Worm (Caenorhabditis elegans) whole organism, mixed stage, embryonic: Measurements from ENCODE around the gene dnc-2.

Experiments used
- M03D4.4 ChIP-seq: sonication (generic microtip); optimal IDR thresholded peaks from 2 replicates; lab custom pipeline; 2017; ENCODE audit warnings: mild to moderate bottlenecking, missing genetic modification characterization, missing compliant biosample characterization
- bed-3 ChIP-seq: fragments of 200-800 bp; sonication (Bioruptor generic); optimal IDR thresholded peaks from 3 replicates; lab custom pipeline; 2018; ENCODE audit warnings: mild to moderate bottlenecking, missing genetic modification characterization, moderate library complexity, missing compliant biosample characterization
- blmp-1 ChIP-seq: fragments of 150-350 bp; optimal IDR thresholded peaks from 2 replicates; lab custom pipeline; 2014; ENCODE audit warnings: missing biosample characterization, missing genetic modification characterization
- ceh-39 ChIP-seq: fragments of 150-350 bp; optimal IDR thresholded peaks from 2 replicates; lab custom pipeline; 2014; ENCODE audit warnings: missing biosample characterization, missing genetic modification characterization
- ceh-43 ChIP-seq: fragments of 200-800 bp; sonication (Bioruptor generic); optimal IDR thresholded peaks from 2 replicates; lab custom pipeline; 2018; ENCODE audit warnings: mild to moderate bottlenecking, missing genetic modification characterization, moderate library complexity, missing compliant biosample characterization
- ceh-83 ChIP-seq: fragments of 200-800 bp; sonication (Bioruptor generic); optimal IDR thresholded peaks from 2 replicates; lab custom pipeline; 2018; ENCODE audit warnings: mild to moderate bottlenecking, missing genetic modification characterization, missing compliant biosample characterization
- ces-1 ChIP-seq: fragments of 150-350 bp; optimal IDR thresholded peaks from 2 replicates; lab custom pipeline; 2014; ENCODE audit warnings: missing biosample characterization, missing genetic modification reagents, missing genetic modification characterization
- cnd-1 ChIP-seq: fragments of 200-800 bp; sonication (Bioruptor generic); optimal IDR thresholded peaks from 2 replicates; lab custom pipeline; 2018; ENCODE audit warnings: mild to moderate bottlenecking, missing genetic modification characterization, missing compliant biosample characterization
- drap-1 ChIP-seq: fragments of 200-800 bp; sonication (Bioruptor generic); optimal IDR thresholded peaks from 3 replicates; lab custom pipeline; 2018; ENCODE audit warnings: mild to moderate bottlenecking, missing genetic modification characterization, missing compliant biosample characterization
- elt-1 ChIP-seq: sonication (generic microtip); optimal IDR thresholded peaks from 2 replicates; lab custom pipeline; 2017; ENCODE audit warnings: missing genetic modification characterization, mild to moderate bottlenecking, missing compliant biosample characterization, antibody characterized with exemption, moderate library complexity, borderline replicate concordance; ENCODE audit not compliant: insufficient read depth
- elt-3 ChIP-seq: fragments of 150-350 bp; optimal IDR thresholded peaks from 2 replicates; lab custom pipeline; 2014; ENCODE audit warnings: missing biosample characterization, missing genetic modification characterization
- flh-1 ChIP-seq: fragments of 200-800 bp; sonication (Bioruptor generic); optimal IDR thresholded peaks from 2 replicates; lab custom pipeline; 2018; ENCODE audit warnings: mild to moderate bottlenecking, missing genetic modification characterization, moderate library complexity, missing compliant biosample characterization
- ham-2 ChIP-seq: fragments of 200-800 bp; sonication (Bioruptor generic); optimal IDR thresholded peaks from 2 replicates; lab custom pipeline; 2018; ENCODE audit warnings: mild to moderate bottlenecking, missing genetic modification characterization, missing compliant biosample characterization
- hlh-1 ChIP-seq: fragments of 150-350 bp; optimal IDR thresholded peaks from 2 replicates; lab custom pipeline; 2014; ENCODE audit warnings: missing biosample characterization, missing genetic modification reagents, missing genetic modification characterization
- lin-13 ChIP-seq: fragments of 150-350 bp; optimal IDR thresholded peaks from 2 replicates; lab custom pipeline; 2014; ENCODE audit warnings: missing biosample characterization, missing genetic modification characterization
- lin-32 ChIP-seq: fragments of 200-800 bp; sonication (Bioruptor generic); optimal IDR thresholded peaks from 2 replicates; lab custom pipeline; 2018; ENCODE audit warnings: mild to moderate bottlenecking, missing genetic modification characterization, missing compliant biosample characterization
- lsy-2 ChIP-seq: fragments of 150-350 bp; optimal IDR thresholded peaks from 2 replicates; lab custom pipeline; 2014; ENCODE audit warnings: missing biosample characterization, missing genetic modification characterization
- mab-5 ChIP-seq: fragments of 150-350 bp; optimal IDR thresholded peaks from 2 replicates; lab custom pipeline; 2014; ENCODE audit warnings: missing biosample characterization, missing genetic modification characterization
- mep-1 ChIP-seq: fragments of 150-350 bp; optimal IDR thresholded peaks from 2 replicates; lab custom pipeline; 2017; ENCODE audit warnings: missing biosample characterization, missing genetic modification reagents, missing genetic modification characterization, inconsistent platforms
- mls-2 ChIP-seq: sonication (generic microtip); optimal IDR thresholded peaks from 2 replicates; lab custom pipeline; 2016; ENCODE audit warnings: mild to moderate bottlenecking, missing genetic modification characterization, moderate library complexity, missing compliant biosample characterization
- nhr-12 ChIP-seq: fragments of 150-350 bp; optimal IDR thresholded peaks from 2 replicates; lab custom pipeline; 2014; ENCODE audit warnings: missing biosample characterization, missing genetic modification characterization
- nhr-2 ChIP-seq: fragments of 150-350 bp; optimal IDR thresholded peaks from 2 replicates; lab custom pipeline; 2014; ENCODE audit warnings: missing biosample characterization, missing genetic modification characterization
- nhr-28 ChIP-seq: fragments of 150-350 bp; optimal IDR thresholded peaks from 2 replicates; lab custom pipeline; 2014; ENCODE audit warnings: missing biosample characterization, missing genetic modification characterization
- nhr-76 ChIP-seq: sonication (generic microtip); optimal IDR thresholded peaks from 2 replicates; lab custom pipeline; 2017; ENCODE audit warnings: missing biosample characterization, missing genetic modification characterization
- pha-4 ChIP-seq: fragments of 150-350 bp; optimal IDR thresholded peaks from 2 replicates; lab custom pipeline; 2018; ENCODE audit warnings: missing biosample characterization, missing genetic modification reagents, missing genetic modification characterization
- sem-2 ChIP-seq: fragments of 200-800 bp; sonication (Bioruptor generic); optimal IDR thresholded peaks from 2 replicates; lab custom pipeline; 2018; ENCODE audit warnings: mild to moderate bottlenecking, missing genetic modification characterization, missing compliant biosample characterization
- snpc-4 ChIP-seq: fragments of 150-350 bp; optimal IDR thresholded peaks from 2 replicates; lab custom pipeline; 2014; ENCODE audit warnings: missing biosample characterization, missing genetic modification characterization
- sptf-1 ChIP-seq: sonication (generic microtip); optimal IDR thresholded peaks from 2 replicates; lab custom pipeline; 2017; ENCODE audit warnings: mild to moderate bottlenecking, missing genetic modification characterization, moderate library complexity, missing compliant biosample characterization
- tbx-8 ChIP-seq: fragments of 200-800 bp; sonication (Bioruptor generic); optimal IDR thresholded peaks from 2 replicates; lab custom pipeline; 2018; ENCODE audit warnings: mild to moderate bottlenecking, missing genetic modification characterization, moderate library complexity, missing compliant biosample characterization
- unc-120 ChIP-seq: sonication (generic microtip); optimal IDR thresholded peaks from 2 replicates; lab custom pipeline; 2017; ENCODE audit warnings: missing genetic modification characterization, missing compliant biosample characterization; ENCODE audit not compliant: poor library complexity, severe bottlenecking
- unc-39 ChIP-seq: fragments of 150-350 bp; optimal IDR thresholded peaks from 2 replicates; lab custom pipeline; 2014; ENCODE audit warnings: missing biosample characterization, missing genetic modification characterization
- ztf-11 ChIP-seq: fragments of 150-350 bp; optimal IDR thresholded peaks from 2 replicates; lab custom pipeline; 2014; ENCODE audit warnings: missing biosample characterization, missing genetic modification characterization

dnc-2 gene

ce11 chrIII:5919799-5920387 lies 5.7 kb downstream of the dnc-2 start, which contains the start of the genes tdo-2 and C28H8.2:
tdo-2 (minus strand) TSS chrIII:5919955.
C28H8.2 (plus strand) TSS chrIII:5920322.
- no peak for TF ChIP-seq ces-1 (GFP tag; lab: Kevin White, UChicago)
- no peak for TF ChIP-seq unc-39 (tag; lab: Kevin White, UChicago)
- no peak for TF ChIP-seq elt-3 (tag; lab: Kevin White, UChicago)
- no peak for TF ChIP-seq unc-120
- TF ChIP-seq ceh-39 = no peak
- TF ChIP-seq ceh-83 (GFP tag; lab: Kevin White, UChicago) = no peak
- TF ChIP-seq sem-2 = no peak
- TF ChIP-seq ham-2 (GFP tag; lab: Kevin White, UChicago) = no peak
- no peak for TF ChIP-seq lin-13
- TF ChIP-seq hlh-1 = no peak
- no peak for TF ChIP-seq ceh-43 (GFP tag; lab: Kevin White, UChicago)
- no peak for TF ChIP-seq nhr-12 (tag; lab: Kevin White, UChicago)
- no peak for TF ChIP-seq M03D4.4 (tag; lab: Kevin White, UChicago)
- TF ChIP-seq lin-32 = no peak
- TF ChIP-seq ztf-11 = no peak
- TF ChIP-seq sptf-1 (tag; lab: Kevin White, UChicago) = no peak
- TF ChIP-seq snpc-4 (tag; lab: Kevin White, UChicago) = no peak
- no peak for TF ChIP-seq lsy-2 (tag; lab: Kevin White, UChicago)
- TF ChIP-seq tbx-8 (GFP tag; lab: Kevin White, UChicago) = no peak
- no peak for TF ChIP-seq nhr-28

ce11 chrIII:5917365-5917958 lies 8.1 kb downstream of the dnc-2 start:
- no peak for TF ChIP-seq sem-2
- TF ChIP-seq ceh-39 = no peak
- TF ChIP-seq nhr-2 (tag; lab: Kevin White, UChicago) = no peak
- no peak for TF ChIP-seq nhr-12 (tag; lab: Kevin White, UChicago)
- TF ChIP-seq hlh-1 = no peak
- TF ChIP-seq ceh-83 (GFP tag; lab: Kevin White, UChicago) = no peak
- TF ChIP-seq snpc-4 (tag; lab: Kevin White, UChicago) = no peak
- TF ChIP-seq tbx-8 (GFP tag; lab: Kevin White, UChicago) = no peak
- TF ChIP-seq elt-1 = no peak
- no peak for TF ChIP-seq ztf-11
- TF ChIP-seq lin-13 = no peak
- no peak for TF ChIP-seq nhr-76 (tag; lab: Kevin White, UChicago)
- no peak for TF ChIP-seq ham-2 (GFP tag; lab: Kevin White, UChicago)
- no peak for TF ChIP-seq mab-5 (tag; lab: Kevin White, UChicago)
- TF ChIP-seq nhr-28 = no peak
- no peak for TF ChIP-seq drap-1

ce11 chrIII:5915926-5916325 lies 9.6 kb downstream of the dnc-2 start:
- TF ChIP-seq hlh-1 (no peak), blmp-1 (tag; lab: Kevin White, UChicago) (no peak), mls-2 (tag; lab: Kevin White, UChicago) (no peak), ceh-43 (GFP tag; lab: Kevin White, UChicago) (no peak), pha-4 (no peak), snpc-4 (tag; lab: Kevin White, UChicago) (no peak)

ce11 chrIII:5914717-5915116 lies 10.8 kb downstream of the dnc-2 start:
- TF ChIP-seq mab-5 (tag; lab: Kevin White, UChicago) (no peak), elt-1 (no peak), mep-1 (tag; lab: Kevin White, UChicago) (no peak), ces-1 (GFP tag; lab: Kevin White, UChicago) (no peak), flh-1 (GFP tag; lab: Kevin White, UChicago) (no peak), bed-3 (no peak), tbx-8 (GFP tag; lab: Kevin White, UChicago) (no peak), ztf-11 (no peak)
- TF ChIP-seq, all 35 proteins: peak for 0

- TF ChIP-seq cnd-1 = no peak
- no peak for TF ChIP-seq M03D4.4 (tag; lab: Kevin White, UChicago)
- no peak for TF ChIP-seq mep-1 (tag; lab: Kevin White, UChicago)
These were observed 17.1 kb downstream of the dnc-2 start, which contains the start of gene C28H8.3 for ce11 chrIII:5908408-5908807. C28H8.3 (plus strand) TSS chrIII:5908700.
